Fruit fly (Drosophila melanogaster) ovary, adult (tissue): Measurements from ENCODE around the gene CG31106.
A peak's percentile ranks its signal among the peaks of the same experiment; 100 is the strongest.

ENCODE experiments used
- CG17801 ChIP-seq: fragments of 200-800 bp; optimal IDR thresholded peaks from 2 replicates; lab custom pipeline; 2019; ENCODE audit warnings: missing biosample characterization, mild to moderate bottlenecking, missing genetic modification characterization, moderate library complexity; ENCODE audit not compliant: partially characterized antibody

CG31106 gene

DNA sequence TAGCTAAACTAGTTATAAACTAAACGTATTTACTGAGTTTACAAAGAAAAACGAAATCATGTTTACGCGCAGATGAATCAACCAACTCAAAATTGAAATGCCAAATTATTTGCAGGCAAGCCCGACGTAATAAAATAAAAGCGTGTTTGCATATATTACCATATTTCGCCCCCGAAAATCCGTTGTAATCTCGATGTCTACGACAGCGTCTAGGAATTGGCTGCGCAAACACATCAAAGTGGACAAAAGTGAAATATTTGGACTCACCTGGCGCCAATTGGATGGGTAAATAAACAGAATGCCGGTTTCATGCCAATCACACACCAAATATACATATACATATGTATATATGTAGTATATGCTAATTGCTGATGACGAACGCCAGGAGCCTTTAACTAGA is 20.0 kb downstream of the CG31106 start:
- TF ChIP-seq CG17801 (GFP tag; lab: Kevin White, UChicago) = no peak

DNA sequence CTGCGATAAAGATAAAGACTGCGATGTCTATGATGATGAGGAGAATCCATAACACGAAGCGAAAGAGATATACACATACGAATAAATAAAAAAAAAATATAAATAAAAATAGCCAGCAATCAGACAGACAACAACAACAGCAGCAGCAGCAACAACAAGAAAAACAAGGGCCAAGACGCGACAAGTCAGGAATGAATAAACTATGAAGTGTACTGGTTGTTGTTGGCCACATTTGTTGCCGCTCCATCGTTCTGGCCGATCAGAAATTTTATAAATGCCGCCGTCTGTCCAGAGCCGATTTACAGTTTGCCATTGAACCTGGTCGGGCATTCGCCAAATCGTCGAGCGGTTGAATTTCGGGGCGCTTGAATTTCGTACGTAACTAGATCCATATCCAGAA is 21.2 kb downstream of the CG31106 start, which contains the start of gene Jhbp7:
Gene Jhbp7 (plus strand): TSS at position 301 of the 400 bp plus-strand sequence.
- no peak for TF ChIP-seq CG17801 (GFP tag; lab: Kevin White, UChicago)

DNA sequence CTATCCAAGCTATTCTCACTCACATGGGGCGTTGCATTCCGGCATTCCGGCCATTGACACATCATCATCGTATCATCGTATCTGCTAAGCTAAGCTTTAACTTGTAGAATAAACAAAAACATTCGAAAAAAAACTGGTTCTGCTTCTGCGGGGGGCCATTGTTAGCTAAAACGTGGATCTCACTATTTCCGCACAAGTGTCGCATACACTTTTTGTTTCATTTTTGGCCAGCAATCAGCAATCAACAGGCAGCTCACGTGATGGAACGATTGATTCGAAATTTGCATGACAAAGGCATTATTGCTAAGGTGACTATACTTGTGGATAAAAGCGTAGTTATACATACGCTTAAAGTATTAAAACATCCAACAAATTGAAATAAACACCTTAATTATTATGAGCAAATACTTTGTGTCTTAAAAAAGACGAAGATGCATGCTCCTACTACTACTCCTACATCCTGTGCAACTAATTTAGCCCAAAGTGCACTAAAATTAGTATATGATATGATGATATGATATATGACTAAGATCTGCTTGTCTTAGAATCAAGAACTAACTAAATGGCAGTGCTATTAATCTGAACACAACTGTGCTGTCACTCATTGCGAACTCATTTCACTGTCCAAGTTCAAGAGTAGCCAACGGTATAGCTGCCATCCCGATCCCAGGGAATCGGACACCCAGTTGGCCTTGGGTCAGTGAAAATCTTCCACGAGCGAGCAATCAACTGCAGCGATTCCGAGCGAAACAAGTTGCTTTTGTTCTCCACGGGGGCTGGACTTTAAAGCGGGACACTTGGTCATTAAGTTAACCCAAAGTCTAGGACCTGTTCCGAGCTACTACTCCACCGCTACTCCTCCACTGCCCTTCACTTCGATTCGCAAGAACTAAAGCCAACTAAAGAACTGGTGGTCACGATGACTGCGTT is 22.9 kb downstream of the CG31106 start:
- no peak for TF ChIP-seq CG17801 (GFP tag; lab: Kevin White, UChicago)

DNA sequence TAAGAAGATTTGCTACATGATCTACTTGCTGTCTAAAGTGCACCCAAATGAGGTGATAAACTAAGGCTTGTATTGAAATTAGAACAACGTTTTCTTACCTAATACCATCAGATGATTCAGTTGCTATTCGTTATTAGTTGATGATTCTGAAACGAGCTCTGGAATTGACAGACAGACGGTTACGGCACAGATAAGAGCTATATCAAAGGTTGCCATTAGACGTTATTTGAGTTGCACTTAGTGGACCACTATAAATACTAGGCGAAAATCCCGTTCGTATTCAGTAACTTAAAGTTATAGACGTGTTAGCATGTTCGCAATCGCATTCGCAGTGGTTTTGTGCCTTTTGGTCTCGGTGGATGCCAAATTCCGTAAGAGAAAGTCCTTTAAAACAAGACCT is 23.8 kb downstream of the CG31106 start, which contains the start of gene to:
Gene to (plus strand): TSS at position 301 of the 400 bp plus-strand sequence.
- TF ChIP-seq CG17801 (GFP tag; lab: Kevin White, UChicago) = no peak

DNA sequence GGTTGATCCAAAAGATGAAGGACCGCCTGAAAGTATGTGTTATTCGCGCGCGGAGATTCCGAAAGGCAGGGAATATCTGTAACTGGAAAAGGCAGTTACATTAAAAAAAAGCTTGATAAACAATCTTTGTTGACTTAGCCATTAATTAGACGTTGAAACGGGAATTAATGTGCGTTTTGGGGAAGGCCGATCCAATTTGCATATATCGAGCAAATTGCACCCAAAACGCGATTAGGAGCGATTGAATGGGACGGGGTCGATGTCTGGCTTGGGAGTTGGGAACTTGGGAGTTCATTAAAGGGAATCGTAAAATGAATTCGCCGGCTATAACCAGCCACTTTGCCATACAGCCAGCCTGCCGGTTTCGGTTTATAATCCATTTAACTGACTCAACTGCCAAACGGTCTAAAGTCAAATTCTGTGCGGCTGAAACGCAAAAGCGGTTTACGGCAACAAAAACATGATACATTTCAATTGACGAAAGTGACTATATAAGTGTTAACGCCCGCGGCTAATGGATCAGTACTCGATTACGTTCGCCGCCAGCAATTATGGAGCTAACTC is 25.5 kb downstream of the CG31106 start, which contains the start of gene CG11854:
Gene CG11854 (plus strand): TSS at position 514 of the 564 bp plus-strand sequence.
- TF ChIP-seq CG17801 (GFP tag; lab: Kevin White, UChicago) = no peak

DNA sequence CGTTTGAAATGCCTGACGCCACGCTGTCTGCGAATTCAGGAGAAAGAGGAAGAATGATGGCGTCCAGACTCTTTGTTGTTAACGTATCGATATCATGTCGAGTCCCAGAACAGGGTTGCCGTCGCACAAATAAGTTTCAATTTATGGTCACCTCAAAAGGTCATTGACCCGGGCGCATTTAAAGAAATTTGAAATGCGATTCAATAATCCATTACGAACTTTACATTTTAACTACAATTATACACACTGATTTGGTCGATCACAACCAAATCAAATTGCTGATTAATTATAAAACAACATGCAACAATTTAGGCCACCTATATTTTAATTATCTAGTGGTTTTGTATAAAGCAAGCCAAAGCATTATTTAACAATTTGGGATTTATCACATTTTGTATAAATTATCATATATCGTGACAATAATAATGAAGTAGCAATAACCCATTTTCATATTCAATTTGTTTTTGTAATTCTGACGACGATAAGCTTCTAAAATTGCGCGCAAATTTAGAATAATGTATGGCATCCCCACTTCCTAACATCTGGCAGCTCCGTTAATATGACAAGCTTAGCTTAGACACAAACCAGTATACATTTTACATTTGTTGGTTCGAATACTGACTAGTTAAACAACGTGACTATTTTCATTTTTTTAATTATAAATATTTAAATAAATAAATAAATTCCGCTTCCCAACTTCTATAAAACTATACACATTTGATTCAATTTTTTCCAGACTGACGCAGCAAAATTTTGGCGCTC is 29.1 kb downstream of the CG31106 start, which contains the start of gene bam:
Gene bam (minus strand): TSS at position 58 of the 762 bp plus-strand sequence.
- no peak for TF ChIP-seq CG17801 (GFP tag; lab: Kevin White, UChicago)

DNA sequence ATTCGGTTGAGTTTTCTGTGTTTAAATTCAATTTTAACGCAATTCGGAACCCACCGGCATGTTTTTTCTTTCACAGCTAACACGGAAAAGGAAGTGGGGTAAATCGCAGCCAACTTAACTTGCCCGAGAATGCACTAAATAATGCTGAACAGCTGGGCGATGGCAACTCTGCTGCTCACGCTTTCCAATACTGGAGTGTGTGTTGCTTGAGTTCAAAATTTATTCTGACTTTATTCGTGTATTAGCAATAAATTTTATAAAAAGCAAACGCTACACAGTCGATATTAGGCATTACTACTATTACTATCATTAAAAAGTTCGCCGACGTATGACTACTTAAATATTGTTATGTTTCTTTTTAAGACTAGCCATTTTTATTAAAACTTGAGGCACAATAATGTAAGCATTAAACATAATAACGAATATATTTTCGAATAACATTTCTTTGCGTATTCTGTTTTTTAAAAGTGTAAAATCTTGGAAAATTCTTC is 31.3 kb downstream of the CG31106 start, which contains the start of the genes RpS27 and Nup37:
Gene RpS27 (minus strand): TSS at position 136 of the 491 bp plus-strand sequence.
Gene Nup37 (plus strand): TSS at position 280 of the 491 bp plus-strand sequence.
- peak; percentile 89 for TF ChIP-seq CG17801 (GFP tag; lab: Kevin White, UChicago)

DNA sequence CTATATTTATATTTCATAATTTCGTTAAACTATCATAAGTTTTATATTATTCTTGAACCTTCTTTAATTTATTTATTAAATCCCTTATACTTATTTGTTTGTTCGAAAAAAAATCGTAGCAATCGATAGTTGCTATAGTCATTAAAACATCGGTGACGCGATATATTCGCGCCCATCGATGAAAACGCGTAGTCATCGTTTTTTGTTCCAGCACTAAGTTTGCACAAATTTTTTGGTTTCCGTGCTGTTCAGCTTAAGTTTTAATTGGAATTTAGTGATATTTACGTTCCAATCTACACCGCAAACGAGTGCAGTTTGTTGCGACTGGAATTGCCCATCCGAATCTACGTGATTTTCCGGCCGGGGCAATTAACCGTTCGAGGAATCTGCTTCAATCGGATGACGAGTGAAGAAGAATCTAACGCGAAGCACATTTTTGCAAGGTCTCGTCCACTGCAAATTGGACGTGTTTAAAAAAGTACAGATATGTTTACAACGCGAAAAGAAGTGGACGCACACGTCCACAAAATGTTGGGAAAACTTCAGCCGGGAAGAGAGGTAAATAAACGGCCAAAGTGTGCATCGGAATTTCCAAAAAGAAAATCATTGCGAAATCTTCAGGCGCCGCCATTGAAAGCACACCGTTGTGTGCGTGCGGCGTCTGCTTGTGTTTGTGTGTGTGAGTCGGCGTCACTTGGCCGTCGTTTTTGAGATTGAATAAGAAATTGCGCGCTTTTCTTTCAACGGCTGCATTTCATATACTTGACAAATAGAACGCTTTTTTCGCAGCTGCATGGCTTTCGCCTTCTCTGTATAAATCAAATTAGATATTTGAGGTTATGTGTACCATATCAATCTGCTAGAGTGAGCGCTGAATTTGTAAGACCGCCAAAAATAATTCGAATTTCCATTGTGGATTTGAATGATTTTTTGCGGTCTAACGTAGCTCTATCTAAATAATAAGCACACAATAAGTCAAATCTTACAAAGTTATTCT is 33.3 kb downstream of the CG31106 start, which contains the start of gene Nup358:
Gene Nup358 (plus strand): TSS at position 204 of the 997 bp plus-strand sequence.
- peak; percentile 66 for TF ChIP-seq CG17801 (GFP tag; lab: Kevin White, UChicago)

DNA sequence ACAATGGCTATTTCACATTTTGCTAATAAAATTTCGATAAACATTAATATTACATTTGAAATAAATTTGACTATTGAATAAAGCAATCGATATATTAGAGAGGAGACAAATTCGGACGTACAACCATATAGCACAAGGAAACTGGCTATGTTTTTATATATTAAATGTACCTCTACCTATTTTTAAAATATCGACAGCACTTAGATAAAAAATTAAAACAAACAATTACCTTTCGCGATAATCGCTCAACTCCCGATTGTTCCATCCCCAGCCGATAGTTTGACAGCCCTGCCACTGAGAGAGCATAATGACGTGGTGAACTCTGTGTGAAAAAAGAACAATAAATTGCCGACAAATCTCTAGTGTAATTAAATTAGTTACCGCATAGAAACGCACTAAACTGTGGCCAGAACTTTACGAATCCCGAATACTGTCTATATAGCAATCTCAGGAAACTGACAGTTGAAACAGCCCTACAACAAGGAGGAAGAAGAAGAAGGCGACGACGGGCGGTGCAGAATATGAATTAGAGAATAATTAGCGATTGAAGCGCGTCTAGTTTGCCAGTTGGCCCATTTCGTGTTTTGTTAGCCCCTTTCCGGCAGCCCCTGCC is 42.6 kb downstream of the CG31106 start, which contains the start of gene CG11857:
Gene CG11857 (plus strand): TSS at position 271 of the 613 bp plus-strand sequence.
- peak; percentile 97 for TF ChIP-seq CG17801 (GFP tag; lab: Kevin White, UChicago)

DNA sequence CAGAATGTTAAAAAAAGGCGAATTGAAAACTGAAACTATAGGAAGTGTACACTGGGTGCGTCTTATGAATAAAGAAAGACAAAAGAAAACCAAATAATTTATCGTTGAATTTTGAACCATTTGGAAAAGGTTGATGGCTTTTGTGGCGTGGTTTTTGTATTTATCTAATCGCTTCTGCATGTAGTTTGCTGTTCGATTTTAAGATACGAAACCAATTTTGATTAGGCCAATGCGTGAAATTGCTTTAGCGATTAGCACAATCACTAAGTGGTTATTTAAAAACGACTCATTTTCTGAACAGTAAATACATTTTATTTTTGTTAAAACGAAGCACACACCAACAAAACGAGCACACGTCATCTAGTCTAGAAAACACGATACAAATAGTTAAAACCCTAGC is 44.6 kb downstream of the CG31106 start:
- TF ChIP-seq CG17801 (GFP tag; lab: Kevin White, UChicago) = no peak

DNA sequence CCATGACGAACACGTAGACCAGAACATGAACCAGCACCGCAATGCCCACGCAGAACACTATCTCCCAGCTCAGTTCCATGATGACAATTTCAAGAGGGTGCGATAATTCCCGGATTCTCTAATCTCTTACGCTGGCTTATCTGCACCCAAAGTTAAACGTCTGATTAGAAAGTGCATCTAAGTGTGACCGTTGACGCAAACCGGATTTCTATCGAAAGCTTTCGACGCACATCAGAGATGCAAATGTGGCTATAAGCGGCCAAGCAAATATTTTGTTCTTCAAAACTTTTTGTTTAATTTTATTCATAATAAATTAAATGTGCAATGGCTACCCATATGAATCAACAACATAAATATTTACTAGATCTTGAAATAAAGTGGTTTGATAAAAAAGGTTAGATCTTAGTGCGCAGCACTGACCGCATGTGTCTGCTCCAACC is 46.2 kb downstream of the CG31106 start, which contains the start of the genes Kdsr and CG11858:
Gene Kdsr (minus strand): TSS at position 177 of the 440 bp plus-strand sequence.
Gene CG11858 (plus strand): TSS at position 420 of the 440 bp plus-strand sequence.
- peak; percentile 83 for TF ChIP-seq CG17801 (GFP tag; lab: Kevin White, UChicago)

DNA sequence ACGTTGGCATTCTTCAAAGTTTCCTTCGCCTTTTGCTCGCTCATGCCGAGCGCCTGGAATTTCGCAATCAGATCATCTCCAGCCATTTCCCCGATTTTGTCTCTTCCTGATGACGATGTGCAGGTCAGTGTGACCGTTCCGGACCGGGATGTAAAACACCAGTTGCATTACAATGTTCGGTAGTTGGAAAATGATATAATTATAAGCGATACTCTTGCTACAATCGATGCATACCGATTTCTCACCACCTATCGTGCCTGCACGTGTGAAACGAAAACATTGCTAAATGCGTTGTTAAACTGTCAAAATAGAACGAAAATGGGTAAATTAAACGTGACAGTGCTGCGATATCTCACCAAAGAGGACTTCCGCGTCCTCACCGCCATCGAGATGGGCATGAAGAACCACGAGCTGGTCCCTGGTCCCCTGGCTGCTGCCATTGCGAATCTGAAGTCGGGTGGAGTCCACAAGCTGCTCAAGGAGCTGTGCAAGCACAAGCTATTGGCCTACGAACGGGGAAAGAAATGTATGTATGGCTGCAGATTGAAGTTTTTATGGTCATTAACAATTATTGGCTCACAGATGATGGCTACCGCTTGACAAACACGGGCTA is 49.6 kb downstream of the CG31106 start, which contains the start of the genes GlnRS and RIOK2:
Gene GlnRS (minus strand): TSS at position 133 of the 613 bp plus-strand sequence.
Gene RIOK2 (plus strand): TSS at position 256 of the 613 bp plus-strand sequence.
- TF ChIP-seq CG17801 (GFP tag; lab: Kevin White, UChicago) = peak; percentile 65
